Worm (Caenorhabditis elegans): ENCODE results near the gene C07A9.5.

C07A9.5 gene

DNA sequence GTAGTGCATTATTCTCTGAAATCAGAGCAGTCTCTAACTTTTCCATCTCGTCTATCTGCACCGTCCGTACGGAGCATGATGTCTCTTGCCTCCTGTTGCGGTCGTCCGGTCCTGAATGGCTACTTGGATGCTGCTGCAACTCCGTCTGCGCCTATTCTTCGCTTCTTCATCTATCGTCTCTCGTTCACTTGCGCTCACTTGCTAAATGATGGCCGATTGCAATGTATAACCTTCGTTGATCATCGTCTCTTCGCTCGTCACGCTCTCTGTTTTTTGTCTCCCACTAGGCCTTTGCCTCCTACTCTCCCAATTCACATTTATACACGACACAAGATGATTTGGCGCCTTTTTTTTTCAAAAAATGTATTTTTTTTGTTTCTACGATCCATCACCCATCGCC is 14.7 kb upstream of the C07A9.5 start:
- TF ChIP-seq Y67H2A.10 (GFP tag; conservative IDR thresholded peaks at IDR 0.05) (no peak), ceh-40 (GFP tag; IDR thresholded peaks at IDR 0.05) (no peak), rpc-1 (optimal IDR thresholded peaks at IDR 0.05) (no peak), rpc-1 (tag; optimal IDR thresholded peaks at IDR 0.05) (no peak), lin-26 (GFP tag; IDR thresholded peaks at IDR 0.05) (no peak), nfya-2 (GFP tag; IDR thresholded peaks at IDR 0.05) (no peak), snpc-4 (GFP tag; optimal IDR thresholded peaks at IDR 0.05) (no peak), snpc-4 (tag; optimal IDR thresholded peaks at IDR 0.05) (peak in 2 of 4 experiments; percentile 28 to 56), mcd-1 (GFP tag; IDR thresholded peaks at IDR 0.05) (0 out of 2 replicates have a peak, but pooled peaks have one; percentile 38), T07F8.4 (tag; optimal IDR thresholded peaks at IDR 0.05) (no peak), hlh-26 (GFP tag; conservative IDR thresholded peaks at IDR 0.05) (no peak), hlh-12 (tag; optimal IDR thresholded peaks at IDR 0.05) (no peak), lin-35 (GFP tag; optimal IDR thresholded peaks at IDR 0.05) (no peak), dox-1 (GFP tag; IDR thresholded peaks at IDR 0.05) (peak; percentile 78), attf-5 (GFP tag; optimal IDR thresholded peaks at IDR 0.05) (peak; percentile 38), K12H6.12 (tag; optimal IDR thresholded peaks at IDR 0.05) (peak; percentile 12), nhr-120 (GFP tag; IDR thresholded peaks at IDR 0.05) (no peak), aptf-3 (GFP tag; IDR thresholded peaks at IDR 0.05) (no peak), ekl-4 (GFP tag; IDR thresholded peaks at IDR 0.05) (0 out of 2 replicates have a peak, but pooled peaks have one; percentile 16), cebp-1 (GFP tag; IDR thresholded peaks at IDR 0.05) (no peak), cebp-1 (tag; optimal IDR thresholded peaks at IDR 0.05) (peak; percentile 58), Y53G8AR.9 (GFP tag; conservative IDR thresholded peaks at IDR 0.05) (0 out of 2 replicates have a peak, but pooled peaks have one; percentile 35), sptf-2 (GFP tag; optimal IDR thresholded peaks at IDR 0.05) (no peak), ceh-27 (GFP tag; optimal IDR thresholded peaks at IDR 0.05) (peak; percentile 5), lin-40 (tag; optimal IDR thresholded peaks at IDR 0.05) (peak; percentile 26), K11D2.4 (GFP tag; IDR thresholded peaks at IDR 0.05) (0 out of 2 replicates have a peak, but pooled peaks have one; percentile 10), hrde-1 (tag; optimal IDR thresholded peaks at IDR 0.05; ENCODE audit: borderline replicate concordance) (no peak), nhr-80 (tag; optimal IDR thresholded peaks at IDR 0.05) (peak; percentile 97), F57C9.4 (tag; optimal IDR thresholded peaks at IDR 0.05) (no peak), ets-4 (GFP tag; optimal IDR thresholded peaks at IDR 0.05) (peak; percentile 4), hmg-20 (GFP tag; IDR thresholded peaks at IDR 0.05) (no peak), B0336.3 (GFP tag; IDR thresholded peaks at IDR 0.05) (peak; percentile 42; the same call in 1 of the 2 replicates), unc-62 (GFP tag; optimal IDR thresholded peaks at IDR 0.05) (no peak), hmg-1.2 (GFP tag; IDR thresholded peaks at IDR 0.05) (peak; percentile 56; the same call in 1 of the 2 replicates)

DNA sequence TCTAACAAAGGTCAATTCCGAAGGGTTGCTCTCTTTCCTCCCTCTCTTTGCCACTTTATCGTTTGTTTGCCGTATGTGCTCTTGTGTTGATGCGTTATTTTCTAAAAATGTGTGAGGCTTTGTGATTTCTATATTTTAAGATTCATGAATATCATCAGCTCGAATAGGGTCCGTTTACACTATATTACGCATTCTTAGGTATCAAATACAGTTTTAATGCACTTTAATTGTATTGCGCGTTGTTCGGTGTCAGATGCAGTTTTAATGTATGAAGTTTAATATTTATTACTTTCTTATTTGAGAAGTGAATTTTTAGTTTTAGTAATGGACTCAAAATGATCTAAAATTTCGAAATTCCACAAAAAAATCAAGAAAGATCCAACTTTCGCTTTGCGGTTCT is 13.8 kb upstream of the C07A9.5 start, which contains the start of gene bud-31:
TSS of gene bud-31 (minus strand) at position 101 of the 400 bp plus-strand sequence.
- TF ChIP-seq F10E7.11 (tag; optimal IDR thresholded peaks at IDR 0.05): no peak
- no peak for TF ChIP-seq Y56A3A.18 (GFP tag; IDR thresholded peaks at IDR 0.05)
- TF ChIP-seq nhr-120 (GFP tag; IDR thresholded peaks at IDR 0.05): no peak
- no peak for TF ChIP-seq ZK185.1 (tag; optimal IDR thresholded peaks at IDR 0.05; ENCODE audit: poor library complexity, severe bottlenecking)
- no peak for TF ChIP-seq hrde-1 (tag; optimal IDR thresholded peaks at IDR 0.05; ENCODE audit: borderline replicate concordance)
- TF ChIP-seq pha-4 (tag; optimal IDR thresholded peaks at IDR 0.05): no peak

DNA sequence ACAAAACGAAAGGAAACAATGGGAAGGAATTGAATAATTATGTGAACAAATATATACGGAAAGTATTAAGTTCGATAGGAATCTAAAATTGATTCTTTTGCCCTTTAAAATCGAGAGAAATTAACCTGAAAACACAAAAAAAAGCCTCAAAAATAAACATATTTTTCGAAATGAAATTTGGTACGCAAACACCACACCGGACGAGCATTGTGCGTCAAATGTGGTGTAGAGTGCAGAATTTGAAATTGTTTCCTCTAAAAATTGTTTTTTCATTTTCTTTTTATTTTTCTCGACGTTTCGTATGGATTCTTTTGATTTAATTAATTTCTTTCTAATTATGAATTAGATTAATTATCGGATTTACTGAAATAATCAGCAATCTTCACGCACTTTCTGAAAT is 12.8 kb upstream of the C07A9.5 start:
- TF ChIP-seq sptf-2 (GFP tag; optimal IDR thresholded peaks at IDR 0.05): no peak
- TF ChIP-seq attf-6 (GFP tag; IDR thresholded peaks at IDR 0.05): no peak
- no peak for TF ChIP-seq F23B12.7 (tag; optimal IDR thresholded peaks at IDR 0.05; ENCODE audit: insufficient read depth)
- TF ChIP-seq F52B5.7 (tag; optimal IDR thresholded peaks at IDR 0.05): no peak
- TF ChIP-seq zim-3 (tag; optimal IDR thresholded peaks at IDR 0.05): no peak
- TF ChIP-seq nhr-80 (tag; optimal IDR thresholded peaks at IDR 0.05): no peak
- TF ChIP-seq pha-4 (tag; optimal IDR thresholded peaks at IDR 0.05): no peak
- TF ChIP-seq ccch-3 (GFP tag; optimal IDR thresholded peaks at IDR 0.05): no peak
- no peak for TF ChIP-seq egl-18 (GFP tag; IDR thresholded peaks at IDR 0.05)
- TF ChIP-seq mes-4 (tag; optimal IDR thresholded peaks at IDR 0.05): no peak
- TF ChIP-seq ceh-100 (GFP tag; IDR thresholded peaks at IDR 0.05): no peak
- no peak for TF ChIP-seq F39B2.1 (GFP tag; IDR thresholded peaks at IDR 0.05)
- peak; percentile 25 for TF ChIP-seq snpc-1.1 (tag; optimal IDR thresholded peaks at IDR 0.05; ENCODE audit: insufficient read depth)
